Worm (Caenorhabditis elegans) whole organism, midembryonic: Measurements from ENCODE around the gene F23D12.11.

Source experiments
- T22C8.4 ChIP-seq: fragments of 200-800 bp; sonication (Bioruptor generic); IDR thresholded peaks from 2 replicates; pipeline ENCODE4 v1.3.6; 2022; ENCODE audit warnings: missing genetic modification characterization, missing compliant biosample characterization
- cog-1 ChIP-seq: sonication (generic microtip); optimal IDR thresholded peaks from 2 replicates; lab custom pipeline; 2016; ENCODE audit warnings: missing genetic modification characterization, missing compliant biosample characterization
- flt-1 ChIP-seq: fragments of 200-800 bp; sonication (Bioruptor generic); IDR thresholded peaks from 2 replicates; pipeline ENCODE4 v1.3.6; 2022; ENCODE audit warnings: missing genetic modification characterization, missing compliant biosample characterization
- klf-2 ChIP-seq: fragments of 200-800 bp; sonication (Bioruptor generic); conservative IDR thresholded peaks from 2 replicates; pipeline ENCODE4 v1.3.6; 2022; ENCODE audit warnings: missing genetic modification reagents, missing genetic modification characterization, missing compliant biosample characterization
- med-1 ChIP-seq: sonication (generic microtip); optimal IDR thresholded peaks from 2 replicates; lab custom pipeline; 2017; ENCODE audit warnings: missing genetic modification characterization, mild to moderate bottlenecking, missing compliant biosample characterization, antibody characterized with exemption, missing genetic modification reagents; ENCODE audit not compliant: insufficient read depth
- ref-1 ChIP-seq: fragments of 200-800 bp; sonication (Bioruptor generic); conservative IDR thresholded peaks from 2 replicates; pipeline ENCODE4 v1.3.6; 2022; ENCODE audit warnings: missing genetic modification reagents, missing genetic modification characterization, missing compliant biosample characterization
- tab-1 ChIP-seq: fragments of 200-800 bp; sonication (Bioruptor generic); IDR thresholded peaks from 2 replicates; pipeline ENCODE4 v1.3.6; 2022; ENCODE audit warnings: missing genetic modification characterization, missing compliant biosample characterization
- ztf-23 ChIP-seq: fragments of 200-800 bp; sonication (Bioruptor generic); IDR thresholded peaks from 2 replicates; pipeline ENCODE4 v1.3.6; 2022; ENCODE audit warnings: missing genetic modification reagents, missing genetic modification characterization, missing compliant biosample characterization
- ztf-29 ChIP-seq: fragments of 200-800 bp; sonication (Bioruptor generic); IDR thresholded peaks from 2 replicates; pipeline ENCODE4 v1.3.6; 2022; ENCODE audit warnings: missing genetic modification reagents, missing genetic modification characterization, missing compliant biosample characterization

Gene F23D12.11

ce11 chrX:14447910-14448309 is 23.4 kb upstream of the F23D12.11 start, which contains the start of gene jmjd-3.2:
TSS of gene jmjd-3.2 (plus strand) at chrX:14448210.
- TF ChIP-seq klf-2 (GFP tag; lab: Robert Waterston, UW): no peak
- no peak for TF ChIP-seq tab-1 (GFP tag; lab: Robert Waterston, UW)
- TF ChIP-seq ztf-23 (GFP tag; lab: Robert Waterston, UW): no peak

- no peak for TF ChIP-seq ztf-23 (GFP tag; lab: Robert Waterston, UW)
- TF ChIP-seq ref-1: no peak
- TF ChIP-seq flt-1 (GFP tag; lab: Robert Waterston, UW): no peak
- no peak for TF ChIP-seq med-1
- TF ChIP-seq ztf-29: no peak
- no peak for TF ChIP-seq klf-2 (GFP tag; lab: Robert Waterston, UW)
- TF ChIP-seq tab-1 (GFP tag; lab: Robert Waterston, UW): no peak
- no peak for TF ChIP-seq cog-1 (tag; lab: Kevin White, UChicago)
- no peak for TF ChIP-seq T22C8.4 (GFP tag; lab: Robert Waterston, UW)
These were observed 22.9 kb upstream of the F23D12.11 start for ce11 chrX:14447498-14447897.

ce11 chrX:14444701-14445100 is 20.1 kb upstream of the F23D12.11 start, which contains the start of gene F23D12.4:
TSS of gene F23D12.4 (plus strand) at chrX:14445001.
- TF ChIP-seq cog-1 (tag; lab: Kevin White, UChicago) (no peak), ztf-23 (GFP tag; lab: Robert Waterston, UW) (no peak), med-1 (no peak), ref-1 (no peak), klf-2 (GFP tag; lab: Robert Waterston, UW) (no peak), ztf-29 (no peak), T22C8.4 (GFP tag; lab: Robert Waterston, UW) (no peak), flt-1 (GFP tag; lab: Robert Waterston, UW) (no peak), tab-1 (GFP tag; lab: Robert Waterston, UW) (no peak)

- no peak for TF ChIP-seq flt-1 (GFP tag; lab: Robert Waterston, UW)
- TF ChIP-seq tab-1 (GFP tag; lab: Robert Waterston, UW): no peak
- TF ChIP-seq ztf-29: no peak
- TF ChIP-seq ztf-23 (GFP tag; lab: Robert Waterston, UW): no peak
- TF ChIP-seq ref-1: no peak
- no peak for TF ChIP-seq klf-2 (GFP tag; lab: Robert Waterston, UW)
- no peak for TF ChIP-seq T22C8.4 (GFP tag; lab: Robert Waterston, UW)
- no peak for TF ChIP-seq med-1
- no peak for TF ChIP-seq cog-1 (tag; lab: Kevin White, UChicago)
These were observed 17.8 kb upstream of the F23D12.11 start, which contains the start of gene F23D12.3 for ce11 chrX:14442321-14442720. TSS of gene F23D12.3 (plus strand) at chrX:14442621.

ce11 chrX:14435648-14436155 is 11.2 kb upstream of the F23D12.11 start:
- TF ChIP-seq cog-1 (tag; lab: Kevin White, UChicago) (no peak), med-1 (no peak), ref-1 (no peak), ztf-23 (GFP tag; lab: Robert Waterston, UW) (no peak), T22C8.4 (GFP tag; lab: Robert Waterston, UW) (no peak), tab-1 (GFP tag; lab: Robert Waterston, UW) (no peak), klf-2 (GFP tag; lab: Robert Waterston, UW) (no peak), ztf-29 (no peak), flt-1 (GFP tag; lab: Robert Waterston, UW) (no peak)

- TF ChIP-seq klf-2 (GFP tag; lab: Robert Waterston, UW) (no peak), T22C8.4 (GFP tag; lab: Robert Waterston, UW) (no peak), ztf-29 (no peak), flt-1 (GFP tag; lab: Robert Waterston, UW) (no peak), med-1 (no peak), ref-1 (no peak), ztf-23 (GFP tag; lab: Robert Waterston, UW) (no peak), tab-1 (GFP tag; lab: Robert Waterston, UW) (no peak), cog-1 (tag; lab: Kevin White, UChicago) (no peak)
These were observed 5.9 kb upstream of the F23D12.11 start for ce11 chrX:14430436-14430835.

ce11 chrX:14428052-14428451 is 3.5 kb upstream of the F23D12.11 start, which contains the start of gene F23D12.1:
TSS of gene F23D12.1 (minus strand) at chrX:14428152.
- TF ChIP-seq tab-1 (GFP tag; lab: Robert Waterston, UW) (no peak), T22C8.4 (GFP tag; lab: Robert Waterston, UW) (no peak), ztf-29 (no peak), ztf-23 (GFP tag; lab: Robert Waterston, UW) (no peak), med-1 (no peak), flt-1 (GFP tag; lab: Robert Waterston, UW) (no peak), klf-2 (GFP tag; lab: Robert Waterston, UW) (no peak), cog-1 (tag; lab: Kevin White, UChicago) (no peak), ref-1 (no peak)

ce11 chrX:14424186-14424585 is 365 bp downstream of the F23D12.11 start:
- no peak for TF ChIP-seq flt-1 (GFP tag; lab: Robert Waterston, UW)
- no peak for TF ChIP-seq ref-1
- TF ChIP-seq klf-2 (GFP tag; lab: Robert Waterston, UW): no peak
- no peak for TF ChIP-seq ztf-23 (GFP tag; lab: Robert Waterston, UW)
- TF ChIP-seq cog-1 (tag; lab: Kevin White, UChicago): no peak
- no peak for TF ChIP-seq tab-1 (GFP tag; lab: Robert Waterston, UW)
- TF ChIP-seq T22C8.4 (GFP tag; lab: Robert Waterston, UW): no peak
- no peak for TF ChIP-seq ztf-29
- TF ChIP-seq med-1: no peak

ce11 chrX:14423105-14423504 is 1.4 kb downstream of the F23D12.11 start, which contains the start of gene fipr-3:
TSS of gene fipr-3 (plus strand) at chrX:14423405.
- TF ChIP-seq klf-2 (GFP tag; lab: Robert Waterston, UW) (no peak), ztf-29 (no peak), cog-1 (tag; lab: Kevin White, UChicago) (no peak), flt-1 (GFP tag; lab: Robert Waterston, UW) (no peak), T22C8.4 (GFP tag; lab: Robert Waterston, UW) (no peak), ref-1 (no peak), ztf-23 (GFP tag; lab: Robert Waterston, UW) (no peak)

ce11 chrX:14421529-14421982 is 3.0 kb downstream of the F23D12.11 start, which contains the start of gene F23D12.2:
TSS of gene F23D12.2 (minus strand) at chrX:14421579.
- TF ChIP-seq cog-1 (tag; lab: Kevin White, UChicago): no peak
- no peak for TF ChIP-seq klf-2 (GFP tag; lab: Robert Waterston, UW)
- TF ChIP-seq tab-1 (GFP tag; lab: Robert Waterston, UW): no peak
- TF ChIP-seq T22C8.4 (GFP tag; lab: Robert Waterston, UW): no peak
- no peak for TF ChIP-seq ref-1
- no peak for TF ChIP-seq med-1
- TF ChIP-seq flt-1 (GFP tag; lab: Robert Waterston, UW): no peak
- TF ChIP-seq ztf-23 (GFP tag; lab: Robert Waterston, UW): no peak
- TF ChIP-seq ztf-29: no peak
